Fruit fly (Drosophila melanogaster) whole organism, pupa: ENCODE data around the gene CG13933.

Experiments
- CG10348 ChIP-seq: fragments of 200-800 bp; sonication (Bioruptor generic); IDR thresholded peaks from 2 replicates; pipeline ENCODE4 v1.3.6; 2022; ENCODE audit warnings: missing biosample characterization, missing genetic modification characterization
- CG12605 ChIP-seq: fragments of 200-800 bp; sonication (Bioruptor generic); IDR thresholded peaks from 2 replicates; pipeline ENCODE4 v1.3.6; 2022; ENCODE audit warnings: missing biosample characterization, missing genetic modification characterization
- CG13204 ChIP-seq: fragments of 200-800 bp; sonication (Bioruptor generic); optimal IDR thresholded peaks from 2 replicates; lab custom pipeline; 2018; ENCODE audit warnings: missing biosample characterization, mild to moderate bottlenecking, missing genetic modification characterization, moderate library complexity
- CG14655 ChIP-seq: fragments of 200-800 bp; sonication (Bioruptor generic); optimal IDR thresholded peaks from 3 replicates; lab custom pipeline; 2017; ENCODE audit warnings: mild to moderate bottlenecking, missing biosample characterization, missing genetic modification reagents, missing genetic modification characterization
- CG15710 ChIP-seq: fragments of 200-800 bp; sonication (Bioruptor generic); optimal IDR thresholded peaks from 2 replicates; lab custom pipeline; 2018; ENCODE audit warnings: missing biosample characterization, mild to moderate bottlenecking, missing genetic modification characterization, moderate library complexity
- CG17806 ChIP-seq: fragments of 200-800 bp; sonication (Bioruptor generic); optimal IDR thresholded peaks from 2 replicates; lab custom pipeline; 2018; ENCODE audit warnings: missing biosample characterization, mild to moderate bottlenecking, missing genetic modification characterization, moderate library complexity
- CG32121 ChIP-seq: fragments of 200-800 bp; sonication (Bioruptor generic); IDR thresholded peaks from 2 replicates; pipeline ENCODE4 v1.3.6; 2022; ENCODE audit warnings: missing biosample characterization, missing genetic modification characterization
- CG34367 ChIP-seq: fragments of 200-800 bp; sonication (Bioruptor generic); optimal IDR thresholded peaks from 2 replicates; lab custom pipeline; 2018; ENCODE audit warnings: missing biosample characterization, mild to moderate bottlenecking, missing genetic modification characterization
- CG4496 ChIP-seq: fragments of 200-800 bp; sonication (Bioruptor generic); IDR thresholded peaks from 3 replicates; pipeline ENCODE4 v1.3.6; 2022; ENCODE audit warnings: missing biosample characterization, missing genetic modification characterization
- CG8159 ChIP-seq: fragments of 200-800 bp; sonication (Bioruptor generic); optimal IDR thresholded peaks from 3 replicates; lab custom pipeline; 2018; ENCODE audit warnings: missing biosample characterization, mild to moderate bottlenecking, missing genetic modification characterization, moderate library complexity
- CG8301 ChIP-seq: fragments of 200-800 bp; sonication (Bioruptor generic); optimal IDR thresholded peaks from 2 replicates; lab custom pipeline; 2018; ENCODE audit warnings: missing biosample characterization, mild to moderate bottlenecking, missing genetic modification characterization
- CG9948 ChIP-seq: fragments of 200-800 bp; sonication (Bioruptor generic); optimal IDR thresholded peaks from 2 replicates; lab custom pipeline; 2018; ENCODE audit warnings: missing biosample characterization, mild to moderate bottlenecking, missing genetic modification characterization, moderate library complexity
- D1 ChIP-seq: fragments of 200-800 bp; sonication (Bioruptor generic); optimal IDR thresholded peaks from 2 replicates; lab custom pipeline; 2018; ENCODE audit warnings: missing biosample characterization, mild to moderate bottlenecking, missing genetic modification characterization, moderate library complexity
- EcR ChIP-seq: fragments of 200-800 bp; sonication (Bioruptor generic); optimal IDR thresholded peaks from 3 replicates; lab custom pipeline; 2019; ENCODE audit warnings: missing biosample characterization, missing genetic modification characterization, mild to moderate bottlenecking, moderate library complexity, missing genetic modification reagents
- Ets98B ChIP-seq: fragments of 200-800 bp; sonication (Bioruptor generic); IDR thresholded peaks from 2 replicates; pipeline ENCODE4 v1.3.6; 2022; ENCODE audit warnings: missing biosample characterization, missing genetic modification characterization
- Pif1A ChIP-seq: fragments of 200-800 bp; sonication (Bioruptor generic); optimal IDR thresholded peaks from 3 replicates; lab custom pipeline; 2016; ENCODE audit warnings: missing biosample characterization, missing genetic modification characterization
- Pif1B ChIP-seq: fragments of 200-800 bp; sonication (Bioruptor generic); optimal IDR thresholded peaks from 3 replicates; lab custom pipeline; 2016; ENCODE audit warnings: missing biosample characterization, missing genetic modification characterization
- Snoo ChIP-seq: fragments of 200-800 bp; sonication (Bioruptor generic); optimal IDR thresholded peaks from 3 replicates; lab custom pipeline; 2017; ENCODE audit warnings: missing biosample characterization, mild to moderate bottlenecking, missing genetic modification characterization, inconsistent platforms
- fd96Ca ChIP-seq: fragments of 200-800 bp; sonication (Bioruptor generic); IDR thresholded peaks from 3 replicates; pipeline ENCODE4 v1.3.6; 2022; ENCODE audit warnings: missing biosample characterization, missing genetic modification characterization
- gl ChIP-seq: fragments of 200-800 bp; sonication (Bioruptor generic); optimal IDR thresholded peaks from 2 replicates; lab custom pipeline; 2018; ENCODE audit warnings: missing biosample characterization, mild to moderate bottlenecking, missing genetic modification characterization
- rn ChIP-seq: fragments of 200-800 bp; sonication (Bioruptor generic); IDR thresholded peaks from 2 replicates; pipeline ENCODE4 v1.3.6; 2022; ENCODE audit warnings: missing biosample characterization, missing genetic modification characterization

CG13933 gene

dm6 chr3L:1794164-1794942 lies 19.4 kb upstream of the CG13933 start:
- TF ChIP-seq CG34367 = no peak
- TF ChIP-seq CG4496 = peak; percentile 30; the same call in 1 of the 3 replicates
- TF ChIP-seq CG14655 (GFP tag; lab: Kevin White, UChicago) = no peak
- no peak for TF ChIP-seq CG8301
- TF ChIP-seq CG32121 (GFP tag; lab: Robert Waterston, UW) = peak; percentile 9; the same call in 1 of the 2 replicates
- TF ChIP-seq CG8159 = no peak
- TF ChIP-seq CG15710 (tag; lab: Kevin White, UChicago) = no peak
- no peak for TF ChIP-seq Pif1B (GFP tag; lab: Kevin White, UChicago)
- peak; percentile 20; the same call in 1 of the 3 replicates for TF ChIP-seq fd96Ca (GFP tag; lab: Robert Waterston, UW)
- no peak for TF ChIP-seq gl (tag; lab: Kevin White, UChicago)
- TF ChIP-seq Ets98B (GFP tag; lab: Robert Waterston, UW) = no peak; the same call in 1 of the 2 replicates
- 0 out of 2 replicates have a peak, but pooled peaks have one; percentile 17 for TF ChIP-seq rn (GFP tag; lab: Robert Waterston, UW)
- peak; percentile 64 for TF ChIP-seq EcR (GFP tag; lab: Kevin White, UChicago)
- TF ChIP-seq CG17806 (tag; lab: Kevin White, UChicago) = no peak
- TF ChIP-seq CG12605 (GFP tag; lab: Robert Waterston, UW) = peak; percentile 50; the same call in 1 of the 2 replicates
- TF ChIP-seq Snoo (tag; lab: Kevin White, UChicago) = no peak
- no peak for TF ChIP-seq CG9948

dm6 chr3L:1789339-1789738 lies 14.4 kb upstream of the CG13933 start:
- TF ChIP-seq CG14655 (GFP tag; lab: Kevin White, UChicago) (no peak), EcR (GFP tag; lab: Kevin White, UChicago) (peak; percentile 33)

dm6 chr3L:1784092-1784491 lies 9.1 kb upstream of the CG13933 start:
- TF ChIP-seq CG13204 (GFP tag; lab: Kevin White, UChicago) (no peak), Pif1A (GFP tag; lab: Kevin White, UChicago) (no peak), D1 (tag; lab: Kevin White, UChicago) (no peak), CG12605 (GFP tag; lab: Robert Waterston, UW) (no peak), gl (tag; lab: Kevin White, UChicago) (no peak), fd96Ca (GFP tag; lab: Robert Waterston, UW) (no peak), CG8301 (no peak), CG17806 (tag; lab: Kevin White, UChicago) (no peak), Pif1B (GFP tag; lab: Kevin White, UChicago) (no peak), rn (GFP tag; lab: Robert Waterston, UW) (no peak), CG14655 (GFP tag; lab: Kevin White, UChicago) (no peak), CG32121 (GFP tag; lab: Robert Waterston, UW) (no peak), CG9948 (no peak)

- TF ChIP-seq CG10348 (GFP tag; lab: Robert Waterston, UW) = no peak
- no peak for TF ChIP-seq EcR (GFP tag; lab: Kevin White, UChicago)
- no peak for TF ChIP-seq Pif1B (GFP tag; lab: Kevin White, UChicago)
- no peak for TF ChIP-seq gl (tag; lab: Kevin White, UChicago)
- no peak for TF ChIP-seq Snoo (tag; lab: Kevin White, UChicago)
- TF ChIP-seq CG8301 = no peak
Measured at dm6 chr3L:1777249-1777648, 2.3 kb upstream of the CG13933 start, which contains the start of the genes CG2021 and mRpL46. Gene CG2021, minus strand, starts transcription at chr3L:1777411. Gene mRpL46, plus strand, starts transcription at chr3L:1777439.

- TF ChIP-seq CG12605 (GFP tag; lab: Robert Waterston, UW) = no peak
- no peak for TF ChIP-seq CG4496
- no peak for TF ChIP-seq CG9948
- TF ChIP-seq CG8159 = no peak
- TF ChIP-seq Ets98B (GFP tag; lab: Robert Waterston, UW) = no peak
- no peak for TF ChIP-seq D1 (tag; lab: Kevin White, UChicago)
- no peak for TF ChIP-seq CG17806 (tag; lab: Kevin White, UChicago)
Measured at dm6 chr3L:1772593-1772992, 2.4 kb downstream of the CG13933 start.

- no peak for TF ChIP-seq CG17806 (tag; lab: Kevin White, UChicago)
- TF ChIP-seq CG4496 = no peak
- no peak for TF ChIP-seq Snoo (tag; lab: Kevin White, UChicago)
- no peak for TF ChIP-seq CG34367
- no peak for TF ChIP-seq CG12605 (GFP tag; lab: Robert Waterston, UW)
- no peak for TF ChIP-seq Pif1A (GFP tag; lab: Kevin White, UChicago)
- TF ChIP-seq CG13204 (GFP tag; lab: Kevin White, UChicago) = no peak
- no peak for TF ChIP-seq rn (GFP tag; lab: Robert Waterston, UW)
- TF ChIP-seq D1 (tag; lab: Kevin White, UChicago) = no peak
- TF ChIP-seq CG10348 (GFP tag; lab: Robert Waterston, UW) = no peak
- no peak for TF ChIP-seq CG14655 (GFP tag; lab: Kevin White, UChicago)
- no peak for TF ChIP-seq fd96Ca (GFP tag; lab: Robert Waterston, UW)
- no peak for TF ChIP-seq CG8159
- TF ChIP-seq CG8301 = no peak
- no peak for TF ChIP-seq Pif1B (GFP tag; lab: Kevin White, UChicago)
Measured at dm6 chr3L:1771658-1772057, 3.3 kb downstream of the CG13933 start, which contains the start of gene Dhc62B. Gene Dhc62B, minus strand, starts transcription at chr3L:1771758.
